Worm (Caenorhabditis elegans) whole organism, L1 larva: Measurements from ENCODE around the gene F54E4.2.

Source experiments
- C16A3.4 ChIP-seq: fragments of 150-350 bp; optimal IDR thresholded peaks from 2 replicates; lab custom pipeline; 2014; ENCODE audit warnings: missing biosample characterization, missing genetic modification characterization
- C34B4.2 ChIP-seq: sonication (generic microtip); optimal IDR thresholded peaks from 2 replicates; lab custom pipeline; 2017; ENCODE audit warnings: mild to moderate bottlenecking, missing genetic modification characterization, missing compliant biosample characterization
- aha-1 ChIP-seq: fragments of 150-350 bp; optimal IDR thresholded peaks from 2 replicates; lab custom pipeline; 2014; ENCODE audit warnings: missing biosample characterization, missing genetic modification characterization
- alr-1 ChIP-seq: fragments of 200-800 bp; sonication (Bioruptor generic); optimal IDR thresholded peaks from 2 replicates; lab custom pipeline; 2018; ENCODE audit warnings: borderline replicate concordance, mild to moderate bottlenecking, missing genetic modification characterization, missing compliant biosample characterization
- aly-2 ChIP-seq: fragments of 150-350 bp; optimal IDR thresholded peaks from 2 replicates; lab custom pipeline; 2014; ENCODE audit warnings: missing biosample characterization, missing genetic modification characterization
- ama-1 ChIP-seq: fragments of 150-350 bp; optimal IDR thresholded peaks from 2 replicates; lab custom pipeline; 2014
- ceh-63 ChIP-seq: fragments of 200-800 bp; sonication (Bioruptor generic); optimal IDR thresholded peaks from 2 replicates; lab custom pipeline; 2018; ENCODE audit warnings: mild to moderate bottlenecking, missing genetic modification characterization, missing compliant biosample characterization
- ceh-82 ChIP-seq, 3 experiments: fragments of 150-350 bp in 1 of 3; sonication (generic microtip) in 2 of 3; optimal IDR thresholded peaks; 2 replicates each; lab custom pipeline; 2014 to 2017; ENCODE audit warnings: missing biosample characterization in 3 of 3, missing genetic modification characterization in 3 of 3
- ceh-90 ChIP-seq: sonication (generic microtip); optimal IDR thresholded peaks from 2 replicates; lab custom pipeline; 2016; ENCODE audit warnings: missing genetic modification characterization, missing compliant biosample characterization
- ces-1 ChIP-seq: fragments of 150-350 bp; optimal IDR thresholded peaks from 2 replicates; lab custom pipeline; 2014; ENCODE audit warnings: missing biosample characterization, missing genetic modification reagents, missing genetic modification characterization
- dpl-1 ChIP-seq, 3 experiments: fragments of 150-350 bp in 2 of 3; sonication (generic microtip) in 1 of 3; optimal IDR thresholded peaks; 2 replicates each; lab custom pipeline; 2014 to 2017; ENCODE audit warnings: missing biosample characterization in 3 of 3, missing genetic modification characterization in 3 of 3, missing genetic modification reagents in 3 of 3
- dsc-1 ChIP-seq: sonication (generic microtip); optimal IDR thresholded peaks from 2 replicates; lab custom pipeline; 2016; ENCODE audit warnings: mild to moderate bottlenecking, missing genetic modification characterization, missing compliant biosample characterization
- efl-1 ChIP-seq, 4 experiments: fragments of 150-350 bp; optimal IDR thresholded peaks in 3 of 4; peaks in 1 of 4; 1 replicate in 1 of 4; 2 replicates in 3 of 4; lab custom pipeline; 2014; ENCODE audit warnings: missing biosample characterization in 2 of 4, missing genetic modification characterization in 2 of 4, missing genetic modification reagents in 2 of 4
- efl-3 ChIP-seq: fragments of 200-800 bp; sonication (Bioruptor generic); optimal IDR thresholded peaks from 2 replicates; lab custom pipeline; 2018; ENCODE audit warnings: mild to moderate bottlenecking, missing genetic modification characterization, missing compliant biosample characterization
- egl-13 ChIP-seq: sonication (generic microtip); optimal IDR thresholded peaks from 2 replicates; lab custom pipeline; 2016; ENCODE audit warnings: missing genotype, missing genetic modification reagents, missing genetic modification characterization, missing compliant biosample characterization
- elt-3 ChIP-seq, 6 experiments: fragments of 150-350 bp in 1 of 6; sonication (generic microtip); optimal IDR thresholded peaks; 2 replicates each; lab custom pipeline; 2017 to 2018; ENCODE audit warnings: missing biosample characterization in 6 of 6, missing genetic modification characterization in 6 of 6, inconsistent platforms in 1 of 6
- fkh-10 ChIP-seq: sonication (generic microtip); optimal IDR thresholded peaks from 2 replicates; lab custom pipeline; 2017; ENCODE audit warnings: missing biosample characterization, missing genetic modification reagents, missing genetic modification characterization
- fkh-8 ChIP-seq: sonication (generic microtip); optimal IDR thresholded peaks from 2 replicates; lab custom pipeline; 2016; ENCODE audit warnings: mild to moderate bottlenecking, missing genetic modification characterization, missing compliant biosample characterization
- fos-1 ChIP-seq: fragments of 150-350 bp; optimal IDR thresholded peaks from 2 replicates; lab custom pipeline; 2014; ENCODE audit warnings: missing biosample characterization, missing genetic modification characterization
- grh-1 ChIP-seq: fragments of 200-800 bp; sonication (Bioruptor generic); IDR thresholded peaks from 2 replicates; pipeline ENCODE4 v1.3.6; 2022; ENCODE audit warnings: missing genetic modification reagents, missing genetic modification characterization, missing compliant biosample characterization
- hlh-17 ChIP-seq: fragments of 200-800 bp; sonication (Bioruptor generic); optimal IDR thresholded peaks from 2 replicates; lab custom pipeline; 2018; ENCODE audit warnings: missing genetic modification characterization, mild to moderate bottlenecking, missing compliant biosample characterization, moderate library complexity, borderline replicate concordance
- hlh-4 ChIP-seq: sonication (generic microtip); optimal IDR thresholded peaks from 2 replicates; lab custom pipeline; 2016; ENCODE audit warnings: mild to moderate bottlenecking, missing genetic modification characterization, missing compliant biosample characterization
- hpl-2 ChIP-seq: fragments of 150-350 bp; optimal IDR thresholded peaks from 2 replicates; lab custom pipeline; 2014; ENCODE audit warnings: missing biosample characterization, missing genetic modification reagents, missing genetic modification characterization
- irx-1 ChIP-seq: sonication (generic microtip); optimal IDR thresholded peaks from 2 replicates; lab custom pipeline; 2016; ENCODE audit warnings: missing genetic modification characterization, missing compliant biosample characterization
- isw-1 ChIP-seq: fragments of 200-800 bp; sonication (Bioruptor generic); IDR thresholded peaks from 2 replicates; pipeline ENCODE4 v1.3.6; 2022; ENCODE audit warnings: missing genetic modification characterization, missing compliant biosample characterization
- lin-13 ChIP-seq: fragments of 150-350 bp; optimal IDR thresholded peaks from 2 replicates; lab custom pipeline; 2014; ENCODE audit warnings: missing biosample characterization, missing genetic modification reagents, missing genetic modification characterization
- lin-15B ChIP-seq: fragments of 150-350 bp; sonication (generic microtip); optimal IDR thresholded peaks from 3 replicates; lab custom pipeline; 2014; ENCODE audit warnings: missing biosample characterization, missing genetic modification characterization
- lin-35 ChIP-seq, 2 experiments: fragments of 150-350 bp; optimal IDR thresholded peaks; 2 replicates each; lab custom pipeline; 2014; ENCODE audit warnings: missing biosample characterization in 2 of 2, missing genetic modification characterization in 2 of 2, missing genetic modification reagents in 2 of 2
- lsy-2 ChIP-seq, 2 experiments: fragments of 150-350 bp; optimal IDR thresholded peaks; 2 replicates each; lab custom pipeline; 2014; ENCODE audit warnings: missing biosample characterization in 2 of 2, missing genetic modification characterization in 2 of 2
- mef-2 ChIP-seq: fragments of 150-350 bp; optimal IDR thresholded peaks from 2 replicates; lab custom pipeline; 2014; ENCODE audit warnings: missing biosample characterization, missing genetic modification characterization
- mep-1 ChIP-seq: fragments of 150-350 bp; optimal IDR thresholded peaks from 2 replicates; lab custom pipeline; 2014; ENCODE audit warnings: missing biosample characterization, missing genetic modification characterization
- nhr-11 ChIP-seq: fragments of 150-350 bp; optimal IDR thresholded peaks from 2 replicates; lab custom pipeline; 2014; ENCODE audit warnings: missing biosample characterization, missing genetic modification characterization
- nhr-237 ChIP-seq: fragments of 150-350 bp; optimal IDR thresholded peaks from 2 replicates; lab custom pipeline; 2014; ENCODE audit warnings: missing biosample characterization, missing genetic modification characterization
- nhr-76 ChIP-seq: sonication (generic microtip); optimal IDR thresholded peaks from 2 replicates; lab custom pipeline; 2017; ENCODE audit warnings: missing biosample characterization, missing genetic modification characterization
- nhr-84 ChIP-seq: sonication (generic microtip); optimal IDR thresholded peaks from 2 replicates; lab custom pipeline; 2017; ENCODE audit warnings: missing biosample characterization, missing genetic modification characterization
- nhr-90 ChIP-seq: sonication (generic microtip); optimal IDR thresholded peaks from 2 replicates; lab custom pipeline; 2016; ENCODE audit warnings: mild to moderate bottlenecking, missing genetic modification characterization, missing compliant biosample characterization; ENCODE audit not compliant: poor library complexity
- pag-3 ChIP-seq: sonication (generic microtip); optimal IDR thresholded peaks from 2 replicates; lab custom pipeline; 2017; ENCODE audit warnings: missing genetic modification characterization, mild to moderate bottlenecking, missing compliant biosample characterization, antibody characterized with exemption, borderline replicate concordance; ENCODE audit not compliant: insufficient read depth
- pax-3 ChIP-seq: fragments of 200-800 bp; sonication (Bioruptor generic); optimal IDR thresholded peaks from 2 replicates; lab custom pipeline; 2018; ENCODE audit warnings: mild to moderate bottlenecking, missing genetic modification characterization, moderate library complexity, missing compliant biosample characterization
- pqm-1 ChIP-seq: sonication (generic microtip); optimal IDR thresholded peaks from 3 replicates; lab custom pipeline; 2017; ENCODE audit warnings: missing biosample characterization, missing genetic modification characterization
- rnt-1 ChIP-seq: sonication (generic microtip); optimal IDR thresholded peaks from 2 replicates; lab custom pipeline; 2016; ENCODE audit warnings: mild to moderate bottlenecking, missing genetic modification characterization, moderate library complexity, missing compliant biosample characterization
- snpc-4 ChIP-seq: fragments of 150-350 bp; optimal IDR thresholded peaks from 2 replicates; lab custom pipeline; 2014; ENCODE audit warnings: missing biosample characterization, missing genetic modification characterization
- snu-23 ChIP-seq: sonication (generic microtip); optimal IDR thresholded peaks from 2 replicates; lab custom pipeline; 2016; ENCODE audit warnings: missing genetic modification characterization, missing compliant biosample characterization
- sptf-1 ChIP-seq: fragments of 150-350 bp; optimal IDR thresholded peaks from 2 replicates; lab custom pipeline; 2014; ENCODE audit warnings: missing biosample characterization, missing genetic modification characterization
- sup-37 ChIP-seq: fragments of 200-800 bp; sonication (Bioruptor generic); optimal IDR thresholded peaks from 2 replicates; lab custom pipeline; 2018; ENCODE audit warnings: mild to moderate bottlenecking, missing genetic modification characterization, missing compliant biosample characterization
- swsn-7 ChIP-seq: sonication (generic microtip); optimal IDR thresholded peaks from 2 replicates; lab custom pipeline; 2016; ENCODE audit warnings: missing genetic modification characterization, missing compliant biosample characterization
- tbx-2 ChIP-seq: sonication (generic microtip); optimal IDR thresholded peaks from 2 replicates; lab custom pipeline; 2016; ENCODE audit warnings: missing genetic modification characterization, missing compliant biosample characterization
- tlp-1 ChIP-seq: fragments of 150-350 bp; optimal IDR thresholded peaks from 2 replicates; lab custom pipeline; 2014; ENCODE audit warnings: missing biosample characterization, missing genetic modification characterization
- unc-30 ChIP-seq: sonication (generic microtip); optimal IDR thresholded peaks from 2 replicates; lab custom pipeline; 2017; ENCODE audit warnings: missing biosample characterization, missing genetic modification characterization
- unc-98 ChIP-seq: fragments of 200-800 bp; sonication (Bioruptor generic); IDR thresholded peaks from 2 replicates; pipeline ENCODE4 v1.3.6; 2022; ENCODE audit warnings: missing genetic modification characterization, missing compliant biosample characterization
- zip-4 ChIP-seq: fragments of 200-800 bp; sonication (Bioruptor generic); optimal IDR thresholded peaks from 2 replicates; lab custom pipeline; 2018; ENCODE audit warnings: mild to moderate bottlenecking, missing genetic modification characterization, moderate library complexity, missing compliant biosample characterization
- ztf-4 ChIP-seq: fragments of 150-350 bp; optimal IDR thresholded peaks from 2 replicates; lab custom pipeline; 2014; ENCODE audit warnings: missing biosample characterization, missing genetic modification characterization

Gene F54E4.2

ce11 chrX:14639941-14640340, 11.2 kb upstream of the F54E4.2 start (continued):
- TF ChIP-seq unc-30 (tag; lab: Kevin White, UChicago) (no peak), ceh-90 (tag; lab: Kevin White, UChicago) (no peak), ztf-4 (tag; lab: Kevin White, UChicago) (no peak), alr-1 (tag; lab: Kevin White, UChicago) (no peak), elt-3 (tag; optimal IDR thresholded peaks at IDR 0.05; lab: Kevin White, UChicago) (no peak), mep-1 (peak; percentile 44), dsc-1 (peak; percentile 31), dpl-1 (GFP tag; optimal IDR thresholded peaks at IDR 0.05; lab: Kevin White, UChicago) (peak in 1 of 3 experiments; percentile 31), hlh-17 (GFP tag; lab: Kevin White, UChicago) (no peak), lin-15B (tag; lab: Kevin White, UChicago) (no peak), tlp-1 (tag; lab: Kevin White, UChicago) (no peak), pqm-1 (no peak), isw-1 (GFP tag; lab: Robert Waterston, UW) (peak; percentile 32), irx-1 (tag; lab: Kevin White, UChicago) (no peak), ceh-63 (GFP tag; lab: Kevin White, UChicago) (no peak), C16A3.4 (no peak), lsy-2 (tag; optimal IDR thresholded peaks at IDR 0.05; lab: Kevin White, UChicago) (peak in 1 of 2 experiments; percentile 55), unc-98 (GFP tag; lab: Robert Waterston, UW) (no peak), ces-1 (GFP tag; lab: Kevin White, UChicago) (no peak), nhr-90 (tag; lab: Kevin White, UChicago) (no peak), nhr-11 (no peak), nhr-237 (tag; lab: Kevin White, UChicago) (no peak), pax-3 (tag; lab: Kevin White, UChicago) (no peak), fos-1 (tag; lab: Kevin White, UChicago) (no peak), fkh-10 (GFP tag; lab: Kevin White, UChicago) (peak; percentile 90), nhr-76 (tag; lab: Kevin White, UChicago) (no peak), ceh-82 (tag; optimal IDR thresholded peaks at IDR 0.05; lab: Kevin White, UChicago) (peak in 2 of 3 experiments; percentile 33 to 74), tbx-2 (peak; percentile 65), mef-2 (tag; lab: Kevin White, UChicago) (no peak), snpc-4 (tag; lab: Kevin White, UChicago) (no peak), swsn-7 (tag; lab: Kevin White, UChicago) (peak; percentile 45), hlh-4 (tag; lab: Kevin White, UChicago) (no peak), aly-2 (no peak), pag-3 (peak; percentile 49), grh-1 (no peak), sup-37 (GFP tag; lab: Kevin White, UChicago) (no peak), ama-1 (lab: Kevin White, UChicago) (no peak)

DNA sequence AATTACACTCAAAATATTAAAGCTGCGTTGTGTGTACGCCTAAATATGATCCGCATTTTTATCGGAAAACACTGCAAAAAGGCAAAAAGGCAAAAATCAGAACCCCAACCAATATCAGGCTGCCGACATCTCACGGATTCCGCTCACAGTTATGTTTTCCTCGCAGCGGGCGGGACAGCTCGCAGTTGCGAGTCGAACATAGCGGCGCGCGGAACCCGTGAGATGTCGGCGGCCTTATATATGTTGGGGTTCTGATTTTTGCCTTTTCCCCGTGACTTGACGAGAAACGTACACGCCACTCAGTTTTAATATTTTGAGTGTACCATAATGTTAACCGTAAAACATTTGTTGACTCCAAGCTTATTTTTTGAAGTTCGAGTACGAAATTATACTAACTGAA, 8.7 kb upstream of the F54E4.2 start:
- peak; percentile 95 for TF ChIP-seq snpc-4 (tag; lab: Kevin White, UChicago)
- no peak for TF ChIP-seq ztf-4 (tag; lab: Kevin White, UChicago)

ce11 chrX:14636712-14637111, 8.0 kb upstream of the F54E4.2 start:
- TF ChIP-seq efl-3 (GFP tag; lab: Kevin White, UChicago), result no peak
- no peak for TF ChIP-seq hpl-2 (GFP tag; lab: Kevin White, UChicago)
- TF ChIP-seq rnt-1, result no peak
- TF ChIP-seq nhr-90 (tag; lab: Kevin White, UChicago), result no peak
- TF ChIP-seq nhr-84, result no peak
- TF ChIP-seq lin-13 (GFP tag; lab: Kevin White, UChicago), result no peak
- no peak for TF ChIP-seq lin-35 (GFP tag; optimal IDR thresholded peaks at IDR 0.05; lab: Kevin White, UChicago)
- no peak for TF ChIP-seq C34B4.2 (tag; lab: Kevin White, UChicago)
- TF ChIP-seq mep-1, result no peak
- TF ChIP-seq zip-4, result no peak
- TF ChIP-seq egl-13 (tag; lab: Kevin White, UChicago), result no peak
- TF ChIP-seq sup-37 (GFP tag; lab: Kevin White, UChicago), result no peak
- peak; percentile 70 for TF ChIP-seq fkh-8 (tag; lab: Kevin White, UChicago)
- TF ChIP-seq aha-1 (tag; lab: Kevin White, UChicago), result no peak
- no peak for TF ChIP-seq sptf-1
- TF ChIP-seq snpc-4 (tag; lab: Kevin White, UChicago), result peak; percentile 20
- no peak for TF ChIP-seq snu-23 (GFP tag; lab: Kevin White, UChicago)
- TF ChIP-seq irx-1 (tag; lab: Kevin White, UChicago), result no peak
- TF ChIP-seq efl-1 (optimal IDR thresholded peaks at IDR 0.05; lab: Kevin White, UChicago), result no peak
- no peak for TF ChIP-seq efl-1 (GFP tag; optimal IDR thresholded peaks at IDR 0.05 in 1 of 2; lab: Kevin White, UChicago)
- no peak for TF ChIP-seq alr-1 (tag; lab: Kevin White, UChicago)
